Worm (Caenorhabditis elegans) whole organism, early embryonic: ENCODE results near the gene srt-35.

ENCODE experiments used
- B0310.2 ChIP-seq: sonication (generic microtip); optimal IDR thresholded peaks from 2 replicates; lab custom pipeline; 2016; ENCODE audit warnings: mild to moderate bottlenecking, missing genetic modification characterization, missing compliant biosample characterization
- aly-1 ChIP-seq: sonication (generic microtip); optimal IDR thresholded peaks from 2 replicates; lab custom pipeline; 2016; ENCODE audit warnings: missing genetic modification characterization, missing compliant biosample characterization
- ama-1 ChIP-seq: fragments of 150-350 bp; optimal IDR thresholded peaks from 2 replicates; lab custom pipeline; 2014
- ceh-13 ChIP-seq: fragments of 200-800 bp; sonication (Bioruptor generic); optimal IDR thresholded peaks from 2 replicates; lab custom pipeline; 2018; ENCODE audit warnings: mild to moderate bottlenecking, missing genetic modification characterization, missing compliant biosample characterization
- ceh-36 ChIP-seq: sonication (generic microtip); optimal IDR thresholded peaks from 2 replicates; lab custom pipeline; 2016; ENCODE audit warnings: missing genetic modification characterization, inconsistent platforms, missing compliant biosample characterization
- ets-7 ChIP-seq: sonication (generic microtip); optimal IDR thresholded peaks from 2 replicates; lab custom pipeline; 2016; ENCODE audit warnings: missing genotype, missing genetic modification characterization, missing compliant biosample characterization
- flt-1 ChIP-seq: fragments of 200-800 bp; sonication (Bioruptor generic); IDR thresholded peaks from 2 replicates; pipeline ENCODE4 v1.3.6; 2022; ENCODE audit warnings: missing genetic modification characterization, missing compliant biosample characterization
- hmbx-1 ChIP-seq: sonication (generic microtip); optimal IDR thresholded peaks from 2 replicates; lab custom pipeline; 2016; ENCODE audit warnings: mild to moderate bottlenecking, missing genetic modification characterization, missing compliant biosample characterization
- hmg-4 ChIP-seq: fragments of 200-800 bp; sonication (Bioruptor generic); optimal IDR thresholded peaks from 2 replicates; lab custom pipeline; 2018; ENCODE audit warnings: mild to moderate bottlenecking, missing genetic modification characterization, missing compliant biosample characterization
- hnd-1 ChIP-seq: sonication (generic microtip); optimal IDR thresholded peaks from 2 replicates; lab custom pipeline; 2016; ENCODE audit warnings: missing genetic modification characterization, missing compliant biosample characterization
- scrt-1 ChIP-seq: fragments of 200-800 bp; sonication (Bioruptor generic); IDR thresholded peaks from 2 replicates; pipeline ENCODE4 v1.3.6; 2022; ENCODE audit warnings: missing genetic modification characterization, missing compliant biosample characterization
- sea-1 ChIP-seq: fragments of 200-800 bp; sonication (Bioruptor generic); conservative IDR thresholded peaks from 2 replicates; pipeline ENCODE4 v1.3.6; 2022; ENCODE audit warnings: missing genetic modification characterization, missing compliant biosample characterization

ce11 chrV:4298579-4298978 is 34.2 kb upstream of the srt-35 start, which contains the start of gene ZC132.11:
- TF ChIP-seq ama-1 (lab: Kevin White, UChicago), result no peak
- no peak for TF ChIP-seq B0310.2
- no peak for TF ChIP-seq flt-1 (GFP tag; lab: Robert Waterston, UW)
- no peak for TF ChIP-seq hmbx-1
- TF ChIP-seq scrt-1 (GFP tag; lab: Robert Waterston, UW), result no peak
- TF ChIP-seq ceh-36 (tag; lab: Kevin White, UChicago), result no peak
- no peak for TF ChIP-seq sea-1 (GFP tag; lab: Robert Waterston, UW)
- TF ChIP-seq hmg-4 (GFP tag; lab: Kevin White, UChicago), result no peak
- TF ChIP-seq hnd-1 (tag; lab: Kevin White, UChicago), result no peak
- TF ChIP-seq ets-7, result no peak
- no peak for TF ChIP-seq aly-1
- no peak for TF ChIP-seq ceh-13
